Fruit fly (Drosophila melanogaster) whole organism, embryonic: ENCODE results near the gene ball.
A peak's percentile ranks its signal among the peaks of the same experiment; 100 is the strongest.

Experiments
- CG10147 ChIP-seq: fragments of 200-800 bp; sonication (Bioruptor generic); optimal IDR thresholded peaks from 2 replicates; lab custom pipeline; 2019; ENCODE audit warnings: missing biosample characterization, mild to moderate bottlenecking, missing genetic modification characterization, moderate library complexity
- CG10209 ChIP-seq: fragments of 200-800 bp; sonication (Bioruptor generic); optimal IDR thresholded peaks from 3 replicates; lab custom pipeline; 2017; ENCODE audit warnings: missing biosample characterization, mild to moderate bottlenecking, missing genetic modification characterization, missing genetic modification reagents
- CG11247 ChIP-seq: fragments of 200-800 bp; sonication (Bioruptor generic); IDR thresholded peaks from 2 replicates; pipeline ENCODE4 v1.3.6; 2022; ENCODE audit warnings: missing biosample characterization, missing genetic modification characterization
- CG11504 ChIP-seq: fragments of 200-800 bp; sonication (Bioruptor generic); optimal IDR thresholded peaks from 3 replicates; lab custom pipeline; 2019; ENCODE audit warnings: missing biosample characterization, mild to moderate bottlenecking, missing genetic modification characterization, moderate library complexity
- CG1233 ChIP-seq: fragments of 200-800 bp; sonication (Bioruptor generic); optimal IDR thresholded peaks from 4 replicates; lab custom pipeline; 2018; ENCODE audit warnings: missing biosample characterization, mild to moderate bottlenecking, missing genetic modification characterization
- CG12391 ChIP-seq: fragments of 200-800 bp; sonication (Bioruptor generic); optimal IDR thresholded peaks from 3 replicates; lab custom pipeline; 2018; ENCODE audit warnings: missing biosample characterization, mild to moderate bottlenecking, missing genetic modification characterization, moderate library complexity
- CG12942 ChIP-seq: fragments of 200-800 bp; sonication (Bioruptor generic); optimal IDR thresholded peaks from 3 replicates; lab custom pipeline; 2016; ENCODE audit warnings: missing biosample characterization, missing genetic modification characterization
- CG14014 ChIP-seq: fragments of 200-800 bp; sonication (Bioruptor generic); IDR thresholded peaks from 2 replicates; pipeline ENCODE4 v1.3.6; 2022; ENCODE audit warnings: missing biosample characterization, missing genetic modification characterization
- CG17186 ChIP-seq: fragments of 200-800 bp; sonication (Bioruptor generic); optimal IDR thresholded peaks from 3 replicates; lab custom pipeline; 2017; ENCODE audit warnings: missing biosample characterization, missing genetic modification reagents, missing genetic modification characterization
- CG1832 ChIP-seq: fragments of 200-800 bp; sonication (Bioruptor generic); optimal IDR thresholded peaks from 2 replicates; lab custom pipeline; 2017; ENCODE audit warnings: missing biosample characterization, mild to moderate bottlenecking, missing genetic modification characterization, inconsistent platforms
- CG18599 ChIP-seq: fragments of 200-800 bp; sonication (Bioruptor generic); optimal IDR thresholded peaks from 3 replicates; lab custom pipeline; 2017; ENCODE audit warnings: missing biosample characterization, missing genetic modification characterization, mild to moderate bottlenecking, moderate library complexity, missing genetic modification reagents
- CG2116 ChIP-seq: fragments of 200-800 bp; sonication (Bioruptor generic); optimal IDR thresholded peaks from 3 replicates; lab custom pipeline; 2018; ENCODE audit warnings: missing biosample characterization, mild to moderate bottlenecking, missing genetic modification characterization
- CG2678 ChIP-seq: fragments of 200-800 bp; sonication (Bioruptor generic); optimal IDR thresholded peaks from 3 replicates; lab custom pipeline; 2019; ENCODE audit warnings: missing biosample characterization, mild to moderate bottlenecking, missing genetic modification characterization, moderate library complexity
- CG30403 ChIP-seq: fragments of 200-800 bp; sonication (Bioruptor generic); optimal IDR thresholded peaks from 3 replicates; lab custom pipeline; 2016; ENCODE audit warnings: missing biosample characterization, missing genetic modification characterization
- CG30431 ChIP-seq: fragments of 200-800 bp; sonication (Bioruptor generic); optimal IDR thresholded peaks from 2 replicates; lab custom pipeline; 2017; ENCODE audit warnings: missing biosample characterization, missing genetic modification characterization
- CG7839 ChIP-seq: fragments of 200-800 bp; sonication (Bioruptor generic); optimal IDR thresholded peaks from 3 replicates; lab custom pipeline; 2018; ENCODE audit warnings: missing biosample characterization, mild to moderate bottlenecking, missing genetic modification characterization, moderate library complexity
- Drgx ChIP-seq: fragments of 200-800 bp; sonication (Bioruptor generic); IDR thresholded peaks from 2 replicates; pipeline ENCODE4 v1.3.6; 2022; ENCODE audit warnings: missing biosample characterization, missing genetic modification characterization
- Fer1 ChIP-seq: fragments of 200-800 bp; sonication (Bioruptor generic); optimal IDR thresholded peaks from 2 replicates; lab custom pipeline; 2017; ENCODE audit warnings: missing biosample characterization, mild to moderate bottlenecking, missing genetic modification characterization
- H15 ChIP-seq: fragments of 200-800 bp; sonication (Bioruptor generic); IDR thresholded peaks from 3 replicates; pipeline ENCODE4 v1.3.6; 2022; ENCODE audit warnings: missing biosample characterization, missing genetic modification characterization
- Hand ChIP-seq: fragments of 200-800 bp; sonication (Bioruptor generic); optimal IDR thresholded peaks from 2 replicates; lab custom pipeline; 2017; ENCODE audit warnings: mild to moderate bottlenecking, missing biosample characterization, missing genetic modification reagents, missing genetic modification characterization
- Hmx ChIP-seq: fragments of 200-800 bp; sonication (Bioruptor generic); optimal IDR thresholded peaks from 2 replicates; lab custom pipeline; 2016; ENCODE audit warnings: missing biosample characterization, missing genetic modification characterization
- Max ChIP-seq: fragments of 200-800 bp; sonication (Bioruptor generic); optimal IDR thresholded peaks from 2 replicates; lab custom pipeline; 2016; ENCODE audit warnings: missing biosample characterization, mild to moderate bottlenecking, missing genetic modification characterization
- NC2β ChIP-seq: fragments of 200-800 bp; sonication (Bioruptor generic); optimal IDR thresholded peaks from 2 replicates; lab custom pipeline; 2016; ENCODE audit warnings: missing biosample characterization, missing genetic modification characterization
- NFAT ChIP-seq: fragments of 200-800 bp; sonication (Bioruptor generic); IDR thresholded peaks from 2 replicates; pipeline ENCODE4 v1.3.6; 2022; ENCODE audit warnings: missing biosample characterization, missing genetic modification characterization
- Nf-YA ChIP-seq: fragments of 200-800 bp; sonication (Bioruptor generic); IDR thresholded peaks from 2 replicates; pipeline ENCODE4 v1.3.6; 2022; ENCODE audit warnings: missing biosample characterization, missing genetic modification characterization
- Sox102F ChIP-seq: fragments of 200-800 bp; sonication (Bioruptor generic); optimal IDR thresholded peaks from 2 replicates; lab custom pipeline; 2018; ENCODE audit warnings: missing biosample characterization, mild to moderate bottlenecking, missing genetic modification characterization, moderate library complexity
- Ssrp ChIP-seq: fragments of 200-800 bp; sonication (Bioruptor generic); optimal IDR thresholded peaks from 2 replicates; lab custom pipeline; 2018; ENCODE audit warnings: missing biosample characterization, mild to moderate bottlenecking, missing genetic modification characterization, moderate library complexity
- Stat92E ChIP-seq, 3 experiments: fragments of >200 bp in 2 of 3; fragments of 200-800 bp in 1 of 3; sonication (Bioruptor generic) in 1 of 3; optimal IDR thresholded peaks; 2 replicates each; lab custom pipeline; 2017 to 2019; ENCODE audit warnings: missing biosample characterization in 3 of 3, missing genetic modification characterization in 3 of 3, mild to moderate bottlenecking in 1 of 3, moderate library complexity in 1 of 3
- Taf1 ChIP-seq: fragments of 200-800 bp; sonication (Bioruptor generic); IDR thresholded peaks from 2 replicates; pipeline ENCODE4 v1.3.6; 2022; ENCODE audit warnings: missing biosample characterization, missing genetic modification characterization
- bsh ChIP-seq, 2 experiments: fragments of 200-800 bp; sonication (Bioruptor generic); optimal IDR thresholded peaks; 2 replicates each; lab custom pipeline; 2017 to 2018; ENCODE audit warnings: mild to moderate bottlenecking in 2 of 2, missing biosample characterization in 2 of 2, missing genetic modification characterization in 2 of 2, moderate library complexity in 1 of 2
- ci ChIP-seq: fragments of 200-800 bp; sonication (Bioruptor generic); IDR thresholded peaks from 3 replicates; pipeline ENCODE4 v1.3.6; 2022; ENCODE audit warnings: missing biosample characterization, missing genetic modification characterization
- dmrt11E ChIP-seq: fragments of 200-800 bp; sonication (Bioruptor generic); optimal IDR thresholded peaks from 3 replicates; lab custom pipeline; 2018; ENCODE audit warnings: missing biosample characterization, mild to moderate bottlenecking, missing genetic modification characterization, moderate library complexity
- dpn ChIP-seq, 2 experiments: fragments of 200-800 bp; sonication (Bioruptor generic); optimal IDR thresholded peaks; 3 replicates each; lab custom pipeline; 2016; ENCODE audit warnings: missing biosample characterization in 2 of 2, missing genetic modification characterization in 2 of 2
- dysf ChIP-seq: fragments of 200-800 bp; sonication (Bioruptor generic); IDR thresholded peaks from 3 replicates; pipeline ENCODE4 v1.3.6; 2022; ENCODE audit warnings: missing biosample characterization, missing genetic modification characterization
- esg ChIP-seq: fragments of 200-800 bp; sonication (Bioruptor generic); conservative IDR thresholded peaks from 2 replicates; pipeline ENCODE4 v1.3.6; 2022; ENCODE audit warnings: missing biosample characterization, missing genetic modification characterization
- fd102C ChIP-seq: fragments of 200-800 bp; sonication (Bioruptor generic); optimal IDR thresholded peaks from 2 replicates; lab custom pipeline; 2018; ENCODE audit warnings: missing biosample characterization, mild to moderate bottlenecking, missing genetic modification characterization, moderate library complexity
- fru ChIP-seq: fragments of >200 bp; optimal IDR thresholded peaks from 2 replicates; lab custom pipeline; 2017
- fu2 ChIP-seq: fragments of 200-800 bp; sonication (Bioruptor generic); optimal IDR thresholded peaks from 2 replicates; lab custom pipeline; 2016; ENCODE audit warnings: missing biosample characterization, missing genetic modification characterization
- hb ChIP-seq: fragments of 200-800 bp; sonication (Bioruptor generic); IDR thresholded peaks from 3 replicates; pipeline ENCODE4 v1.3.6; 2022; ENCODE audit warnings: missing biosample characterization, missing genetic modification characterization; ENCODE audit not compliant: partially characterized antibody
- jigr1 ChIP-seq: fragments of 200-800 bp; sonication (Bioruptor generic); IDR thresholded peaks from 3 replicates; pipeline ENCODE4 v1.3.6; 2022; ENCODE audit warnings: missing biosample characterization, missing genetic modification characterization
- lola ChIP-seq, 3 experiments: fragments of >200 bp in 2 of 3; fragments of 200-800 bp in 1 of 3; sonication (Bioruptor generic) in 1 of 3; optimal IDR thresholded peaks; 2 replicates each; lab custom pipeline; 2017 to 2019; ENCODE audit warnings: missing biosample characterization in 3 of 3, missing genetic modification characterization in 3 of 3, mild to moderate bottlenecking in 1 of 3, moderate library complexity in 1 of 3
- nom ChIP-seq: fragments of 200-800 bp; sonication (Bioruptor generic); optimal IDR thresholded peaks from 2 replicates; lab custom pipeline; 2017; ENCODE audit warnings: missing biosample characterization, missing genetic modification characterization, mild to moderate bottlenecking, moderate library complexity, missing genetic modification reagents
- otp ChIP-seq: fragments of 200-800 bp; sonication (Bioruptor generic); IDR thresholded peaks from 3 replicates; pipeline ENCODE4, ENCODE4 v1.3.6; 2022; ENCODE audit warnings: missing biosample characterization, missing genetic modification characterization
- peb ChIP-seq: fragments of 200-800 bp; sonication (Bioruptor generic); IDR thresholded peaks from 2 replicates; pipeline ENCODE4 v1.3.6; 2022; ENCODE audit warnings: missing biosample characterization, missing genetic modification characterization
- pnt ChIP-seq: fragments of 200-800 bp; sonication (Bioruptor generic); optimal IDR thresholded peaks from 3 replicates; lab custom pipeline; 2016; ENCODE audit warnings: missing biosample characterization, missing genetic modification characterization
- row ChIP-seq: fragments of 200-800 bp; sonication (Bioruptor generic); IDR thresholded peaks from 3 replicates; pipeline ENCODE4 v1.3.6; 2022; ENCODE audit warnings: missing biosample characterization, missing genetic modification characterization
- ttk ChIP-seq: fragments of 200-800 bp; sonication (Bioruptor generic); IDR thresholded peaks from 2 replicates; pipeline ENCODE4 v2.1.2; 2022; ENCODE audit warnings: missing biosample characterization, missing genetic modification characterization
- wor ChIP-seq: fragments of 200-800 bp; sonication (Bioruptor generic); IDR thresholded peaks from 2 replicates; pipeline ENCODE4 v1.3.6; 2022; ENCODE audit warnings: missing biosample characterization, missing genetic modification characterization
- zf30C ChIP-seq: fragments of 200-800 bp; sonication (Bioruptor generic); optimal IDR thresholded peaks from 3 replicates; lab custom pipeline; 2018; ENCODE audit warnings: missing biosample characterization, mild to moderate bottlenecking, missing genetic modification characterization

ball gene

DNA sequence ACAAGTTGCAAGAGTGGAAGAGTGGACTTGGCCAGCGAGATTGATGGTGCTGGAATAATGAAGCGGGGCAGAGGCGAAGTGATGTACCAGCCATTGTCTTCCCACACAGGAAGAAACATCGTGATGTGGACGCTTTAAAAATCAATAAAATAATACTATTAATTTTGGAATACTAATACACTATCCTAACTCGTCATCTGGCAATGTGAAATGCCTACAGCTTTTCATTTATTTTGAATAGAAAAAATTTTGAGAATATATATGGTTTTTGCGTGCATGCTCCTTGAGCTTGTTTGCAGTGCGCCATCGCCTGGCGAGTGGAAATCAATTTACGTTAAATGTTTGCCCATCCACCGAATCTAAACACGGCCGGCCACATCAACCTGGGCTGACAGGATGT is 34.7 kb downstream of the ball start:
- TF ChIP-seq dysf (GFP tag; lab: Robert Waterston, UW), result no peak
- no peak for TF ChIP-seq Fer1 (GFP tag; lab: Kevin White, UChicago)
- TF ChIP-seq bsh (GFP tag; optimal IDR thresholded peaks at IDR 0.05; lab: Kevin White, UChicago), result peak in 1 of 2 experiments; percentile 37
- TF ChIP-seq Drgx (GFP tag; lab: Robert Waterston, UW), result peak; percentile 15; the same call in 1 of the 2 replicates
- TF ChIP-seq peb, result no peak
- no peak for TF ChIP-seq fd102C (GFP tag; lab: Kevin White, UChicago)
- TF ChIP-seq NC2β (GFP tag; lab: Kevin White, UChicago), result no peak
- TF ChIP-seq jigr1 (GFP tag; lab: Robert Waterston, UW), result no peak
- TF ChIP-seq ttk, result no peak

DNA sequence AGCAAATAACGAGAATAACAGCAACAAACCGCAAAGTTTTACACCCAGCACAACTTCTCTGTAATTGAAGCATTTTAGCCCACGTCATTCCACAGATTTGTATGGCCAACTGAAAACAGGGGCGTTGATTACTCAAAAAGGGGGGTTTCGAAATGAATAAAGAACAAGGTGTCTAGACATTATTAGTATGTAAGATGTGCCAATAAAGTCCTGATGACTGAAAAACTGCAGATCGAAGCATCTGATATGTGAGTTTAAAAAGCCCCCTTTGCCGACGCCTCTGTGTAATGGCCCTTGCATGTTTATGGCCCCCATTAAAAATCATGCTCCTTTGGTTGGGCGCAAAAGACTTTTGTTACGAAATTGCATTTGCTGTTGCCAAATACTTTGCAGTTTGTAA is 45.5 kb downstream of the ball start:
- peak; percentile 69 for TF ChIP-seq Sox102F (GFP tag; lab: Kevin White, UChicago)
- TF ChIP-seq otp (GFP tag; lab: Robert Waterston, UW), result 0 out of 3 replicates have a peak, but pooled peaks have one; percentile 25
- TF ChIP-seq dmrt11E (tag; lab: Kevin White, UChicago), result peak; percentile 26
- TF ChIP-seq wor (GFP tag; lab: Robert Waterston, UW), result no peak; the same call in 1 of the 2 replicates
- no peak for TF ChIP-seq CG10147 (GFP tag; lab: Kevin White, UChicago)
- peak; percentile 19 for TF ChIP-seq CG12391 (tag; lab: Kevin White, UChicago)
- peak; percentile 7; the same call in 1 of the 2 replicates for TF ChIP-seq Nf-YA (GFP tag; lab: Robert Waterston, UW)
- no peak for TF ChIP-seq Taf1 (GFP tag; lab: Robert Waterston, UW)
- TF ChIP-seq zf30C (GFP tag; lab: Kevin White, UChicago), result no peak
- TF ChIP-seq CG18599, result peak; percentile 34
- peak; percentile 29 for TF ChIP-seq CG30403
- TF ChIP-seq CG1233 (GFP tag; lab: Kevin White, UChicago), result no peak
- no peak for TF ChIP-seq NFAT (GFP tag; lab: Robert Waterston, UW)
- TF ChIP-seq CG11504 (tag; lab: Kevin White, UChicago), result peak; percentile 56
- TF ChIP-seq pnt (GFP tag; lab: Kevin White, UChicago), result peak; percentile 9
- TF ChIP-seq CG2678 (tag; lab: Kevin White, UChicago), result peak; percentile 42
- TF ChIP-seq fru (lab: Kevin White, UChicago), result no peak
- TF ChIP-seq CG12942 (GFP tag; lab: Kevin White, UChicago), result peak; percentile 19
- 0 out of 2 replicates have a peak, but pooled peaks have one; percentile 19 for TF ChIP-seq CG11247 (GFP tag; lab: Robert Waterston, UW)
- TF ChIP-seq ci, result peak; percentile 74
- TF ChIP-seq lola (GFP tag; optimal IDR thresholded peaks at IDR 0.05; lab: Kevin White, UChicago), result no peak
- TF ChIP-seq nom (GFP tag; lab: Kevin White, UChicago), result peak; percentile 33
- no peak for TF ChIP-seq Hmx (GFP tag; lab: Kevin White, UChicago)
- TF ChIP-seq dpn (GFP tag; optimal IDR thresholded peaks at IDR 0.05; lab: Kevin White, UChicago), result peak in 1 of 2 experiments; percentile 18
- TF ChIP-seq fu2 (GFP tag; lab: Kevin White, UChicago), result no peak
- no peak for TF ChIP-seq Hand
- no peak for TF ChIP-seq hb (GFP tag; lab: Robert Waterston, UW)
- TF ChIP-seq Max (GFP tag; lab: Kevin White, UChicago), result no peak
- no peak for TF ChIP-seq CG17186
- TF ChIP-seq row (GFP tag; lab: Robert Waterston, UW), result peak; percentile 54; the same call in 2 of the 3 replicates
- peak; percentile 17 for TF ChIP-seq CG10209 (GFP tag; lab: Kevin White, UChicago)
- TF ChIP-seq CG1832 (GFP tag; lab: Kevin White, UChicago), result no peak
- no peak for TF ChIP-seq H15 (GFP tag; lab: Robert Waterston, UW)
- peak; percentile 34 for TF ChIP-seq CG30431 (GFP tag; lab: Kevin White, UChicago)
- TF ChIP-seq Ssrp (tag; lab: Kevin White, UChicago), result peak; percentile 28
- 0 out of 2 replicates have a peak, but pooled peaks have one; percentile 38 for TF ChIP-seq esg (GFP tag; lab: Robert Waterston, UW)
- no peak for TF ChIP-seq CG2116
- no peak for TF ChIP-seq CG14014 (GFP tag; lab: Robert Waterston, UW)
- TF ChIP-seq CG7839, result peak; percentile 53
- TF ChIP-seq Stat92E (GFP tag; optimal IDR thresholded peaks at IDR 0.05; lab: Kevin White, UChicago), result no peak
